Fruit fly (Drosophila melanogaster) whole organism, pupa: ENCODE results near the gene Spn75F.
A peak's percentile ranks its signal among the peaks of the same experiment; 100 is the strongest.

Source experiments
- CG10348 ChIP-seq: fragments of 200-800 bp; sonication (Bioruptor generic); IDR thresholded peaks from 2 replicates; pipeline ENCODE4 v1.3.6; 2022; ENCODE audit warnings: missing biosample characterization, missing genetic modification characterization
- CG12605 ChIP-seq: fragments of 200-800 bp; sonication (Bioruptor generic); IDR thresholded peaks from 2 replicates; pipeline ENCODE4 v1.3.6; 2022; ENCODE audit warnings: missing biosample characterization, missing genetic modification characterization
- CG13204 ChIP-seq: fragments of 200-800 bp; sonication (Bioruptor generic); optimal IDR thresholded peaks from 2 replicates; lab custom pipeline; 2018; ENCODE audit warnings: missing biosample characterization, mild to moderate bottlenecking, missing genetic modification characterization, moderate library complexity
- CG14655 ChIP-seq: fragments of 200-800 bp; sonication (Bioruptor generic); optimal IDR thresholded peaks from 3 replicates; lab custom pipeline; 2017; ENCODE audit warnings: mild to moderate bottlenecking, missing biosample characterization, missing genetic modification reagents, missing genetic modification characterization
- CG15710 ChIP-seq: fragments of 200-800 bp; sonication (Bioruptor generic); optimal IDR thresholded peaks from 2 replicates; lab custom pipeline; 2018; ENCODE audit warnings: missing biosample characterization, mild to moderate bottlenecking, missing genetic modification characterization, moderate library complexity
- CG17806 ChIP-seq: fragments of 200-800 bp; sonication (Bioruptor generic); optimal IDR thresholded peaks from 2 replicates; lab custom pipeline; 2018; ENCODE audit warnings: missing biosample characterization, mild to moderate bottlenecking, missing genetic modification characterization, moderate library complexity
- CG32121 ChIP-seq: fragments of 200-800 bp; sonication (Bioruptor generic); IDR thresholded peaks from 2 replicates; pipeline ENCODE4 v1.3.6; 2022; ENCODE audit warnings: missing biosample characterization, missing genetic modification characterization
- CG34367 ChIP-seq: fragments of 200-800 bp; sonication (Bioruptor generic); optimal IDR thresholded peaks from 2 replicates; lab custom pipeline; 2018; ENCODE audit warnings: missing biosample characterization, mild to moderate bottlenecking, missing genetic modification characterization
- CG4496 ChIP-seq: fragments of 200-800 bp; sonication (Bioruptor generic); IDR thresholded peaks from 3 replicates; pipeline ENCODE4 v1.3.6; 2022; ENCODE audit warnings: missing biosample characterization, missing genetic modification characterization
- CG8159 ChIP-seq: fragments of 200-800 bp; sonication (Bioruptor generic); optimal IDR thresholded peaks from 3 replicates; lab custom pipeline; 2018; ENCODE audit warnings: missing biosample characterization, mild to moderate bottlenecking, missing genetic modification characterization, moderate library complexity
- CG8301 ChIP-seq: fragments of 200-800 bp; sonication (Bioruptor generic); optimal IDR thresholded peaks from 2 replicates; lab custom pipeline; 2018; ENCODE audit warnings: missing biosample characterization, mild to moderate bottlenecking, missing genetic modification characterization
- CG9948 ChIP-seq: fragments of 200-800 bp; sonication (Bioruptor generic); optimal IDR thresholded peaks from 2 replicates; lab custom pipeline; 2018; ENCODE audit warnings: missing biosample characterization, mild to moderate bottlenecking, missing genetic modification characterization, moderate library complexity
- D1 ChIP-seq: fragments of 200-800 bp; sonication (Bioruptor generic); optimal IDR thresholded peaks from 2 replicates; lab custom pipeline; 2018; ENCODE audit warnings: missing biosample characterization, mild to moderate bottlenecking, missing genetic modification characterization, moderate library complexity
- EcR ChIP-seq: fragments of 200-800 bp; sonication (Bioruptor generic); optimal IDR thresholded peaks from 3 replicates; lab custom pipeline; 2019; ENCODE audit warnings: missing biosample characterization, missing genetic modification characterization, mild to moderate bottlenecking, moderate library complexity, missing genetic modification reagents
- Ets98B ChIP-seq: fragments of 200-800 bp; sonication (Bioruptor generic); IDR thresholded peaks from 2 replicates; pipeline ENCODE4 v1.3.6; 2022; ENCODE audit warnings: missing biosample characterization, missing genetic modification characterization
- Pif1A ChIP-seq: fragments of 200-800 bp; sonication (Bioruptor generic); optimal IDR thresholded peaks from 3 replicates; lab custom pipeline; 2016; ENCODE audit warnings: missing biosample characterization, missing genetic modification characterization
- Pif1B ChIP-seq: fragments of 200-800 bp; sonication (Bioruptor generic); optimal IDR thresholded peaks from 3 replicates; lab custom pipeline; 2016; ENCODE audit warnings: missing biosample characterization, missing genetic modification characterization
- Snoo ChIP-seq: fragments of 200-800 bp; sonication (Bioruptor generic); optimal IDR thresholded peaks from 3 replicates; lab custom pipeline; 2017; ENCODE audit warnings: missing biosample characterization, mild to moderate bottlenecking, missing genetic modification characterization, inconsistent platforms
- fd96Ca ChIP-seq: fragments of 200-800 bp; sonication (Bioruptor generic); IDR thresholded peaks from 3 replicates; pipeline ENCODE4 v1.3.6; 2022; ENCODE audit warnings: missing biosample characterization, missing genetic modification characterization
- gl ChIP-seq: fragments of 200-800 bp; sonication (Bioruptor generic); optimal IDR thresholded peaks from 2 replicates; lab custom pipeline; 2018; ENCODE audit warnings: missing biosample characterization, mild to moderate bottlenecking, missing genetic modification characterization
- rn ChIP-seq: fragments of 200-800 bp; sonication (Bioruptor generic); IDR thresholded peaks from 2 replicates; pipeline ENCODE4 v1.3.6; 2022; ENCODE audit warnings: missing biosample characterization, missing genetic modification characterization

Spn75F gene

dm6 chr3L:19132586-19132985 is 3.1 kb upstream of the Spn75F start:
- no peak for TF ChIP-seq fd96Ca (GFP tag; lab: Robert Waterston, UW)
- no peak for TF ChIP-seq CG14655 (GFP tag; lab: Kevin White, UChicago)
- TF ChIP-seq CG12605 = no peak
- no peak for TF ChIP-seq EcR (GFP tag; lab: Kevin White, UChicago)
- no peak for TF ChIP-seq rn (GFP tag; lab: Robert Waterston, UW)
- TF ChIP-seq CG8301 = no peak
- TF ChIP-seq D1 (tag; lab: Kevin White, UChicago) = no peak
- TF ChIP-seq gl (tag; lab: Kevin White, UChicago) = no peak
- no peak for TF ChIP-seq CG8159
- no peak for TF ChIP-seq CG10348
- TF ChIP-seq CG32121 = no peak
- TF ChIP-seq CG13204 = no peak
- no peak for TF ChIP-seq CG17806 (tag; lab: Kevin White, UChicago)
- no peak for TF ChIP-seq Pif1A (GFP tag; lab: Kevin White, UChicago)
- no peak for TF ChIP-seq CG4496 (GFP tag; lab: Robert Waterston, UW)

- TF ChIP-seq D1 (tag; lab: Kevin White, UChicago) (peak; percentile 88), CG13204 (no peak)
- TF ChIP-seq, all 21 proteins: peak for 1
Measured at dm6 chr3L:19100188-19100587, 29.3 kb downstream of the Spn75F start, which contains the start of gene Gem2. Gem2 (minus strand) TSS chr3L:19100363.

dm6 chr3L:19097665-19098082 is 31.8 kb downstream of the Spn75F start, which contains the start of the genes Naxd and CG14079:
Naxd (minus strand) TSS chr3L:19097709.
CG14079 (plus strand) TSS chr3L:19097999.
- TF ChIP-seq Snoo = peak; percentile 61
- TF ChIP-seq CG8159 = peak; percentile 71
- peak; percentile 64 for TF ChIP-seq CG34367 (tag; lab: Kevin White, UChicago)
- TF ChIP-seq EcR (GFP tag; lab: Kevin White, UChicago) = no peak
- TF ChIP-seq CG15710 (tag; lab: Kevin White, UChicago) = peak; percentile 83
- TF ChIP-seq Ets98B (GFP tag; lab: Robert Waterston, UW) = peak; percentile 75
- no peak; the same call in 2 of the 3 replicates for TF ChIP-seq fd96Ca (GFP tag; lab: Robert Waterston, UW)
- TF ChIP-seq CG8301 = peak; percentile 73
- peak; percentile 42; the same call in 1 of the 2 replicates for TF ChIP-seq CG10348
- TF ChIP-seq CG12605 = peak; percentile 64
- no peak for TF ChIP-seq CG13204
- peak; percentile 69 for TF ChIP-seq CG9948
- TF ChIP-seq CG17806 (tag; lab: Kevin White, UChicago) = peak; percentile 85
- TF ChIP-seq CG4496 (GFP tag; lab: Robert Waterston, UW) = peak; percentile 86
- TF ChIP-seq D1 (tag; lab: Kevin White, UChicago) = no peak
- peak; percentile 54 for TF ChIP-seq rn (GFP tag; lab: Robert Waterston, UW)
- no peak for TF ChIP-seq Pif1A (GFP tag; lab: Kevin White, UChicago)
- peak; percentile 70 for TF ChIP-seq Pif1B (GFP tag; lab: Kevin White, UChicago)
- TF ChIP-seq gl (tag; lab: Kevin White, UChicago) = peak; percentile 18
- TF ChIP-seq CG32121 = peak; percentile 77
- TF ChIP-seq CG14655 (GFP tag; lab: Kevin White, UChicago) = peak; percentile 83

dm6 chr3L:19097102-19097501 is 32.4 kb downstream of the Spn75F start:
- peak; percentile 41 for TF ChIP-seq EcR (GFP tag; lab: Kevin White, UChicago)
- no peak for TF ChIP-seq CG15710 (tag; lab: Kevin White, UChicago)

dm6 chr3L:19096032-19096431 is 33.4 kb downstream of the Spn75F start, which contains the start of gene CNPYb:
CNPYb (minus strand) TSS chr3L:19096217.
- TF ChIP-seq D1 (tag; lab: Kevin White, UChicago) (peak; percentile 6), Pif1B (GFP tag; lab: Kevin White, UChicago) (peak; percentile 1), EcR (GFP tag; lab: Kevin White, UChicago) (no peak)

- TF ChIP-seq D1 (tag; lab: Kevin White, UChicago) = peak; percentile 51
- no peak for TF ChIP-seq CG15710 (tag; lab: Kevin White, UChicago)
- TF ChIP-seq CG17806 (tag; lab: Kevin White, UChicago) = peak; percentile 17
- peak; percentile 100 for TF ChIP-seq EcR (GFP tag; lab: Kevin White, UChicago)
Measured at dm6 chr3L:19092125-19093058, 37.1 kb downstream of the Spn75F start, which contains the start of gene MESR6. MESR6 (plus strand) TSS chr3L:19092670.
